Worm (Caenorhabditis elegans) whole organism, young adult: ENCODE data around the gene F28G4.4.
A peak's percentile ranks its signal among the peaks of the same experiment; 100 is the strongest.

Experiments used
- B0019.2 ChIP-seq: fragments of 200-800 bp; sonication (Bioruptor generic); conservative IDR thresholded peaks from 2 replicates; pipeline ENCODE4 v1.3.6; 2022; ENCODE audit warnings: missing genetic modification reagents, missing genetic modification characterization, missing compliant biosample characterization
- B0035.1 ChIP-seq: sonication (generic microtip); optimal IDR thresholded peaks from 2 replicates; lab custom pipeline; 2016; ENCODE audit warnings: missing genetic modification characterization, mild to moderate bottlenecking, missing compliant biosample characterization, missing genotype, missing genetic modification reagents
- B0336.3 ChIP-seq: fragments of 200-800 bp; sonication (Bioruptor generic); IDR thresholded peaks from 2 replicates; pipeline ENCODE4 v1.3.6; 2022; ENCODE audit warnings: missing genetic modification characterization, missing compliant biosample characterization
- C06A6.2 ChIP-seq: fragments of 200-800 bp; sonication (Bioruptor generic); conservative IDR thresholded peaks from 2 replicates; pipeline ENCODE4 v1.3.6; 2022; ENCODE audit warnings: missing genetic modification characterization, missing compliant biosample characterization
- F55B11.4 ChIP-seq: sonication (generic microtip); optimal IDR thresholded peaks from 2 replicates; lab custom pipeline; 2016; ENCODE audit warnings: missing compliant biosample characterization, missing genetic modification characterization, borderline replicate concordance; ENCODE audit not compliant: insufficient read depth
- Y53F4B.3 ChIP-seq: fragments of 200-800 bp; sonication (Bioruptor generic); IDR thresholded peaks from 2 replicates; pipeline ENCODE4 v1.3.6; 2022; ENCODE audit warnings: missing genetic modification reagents, missing genetic modification characterization, missing compliant biosample characterization
- Y79H2A.3 ChIP-seq: fragments of 200-800 bp; sonication (Bioruptor generic); conservative IDR thresholded peaks from 2 replicates; pipeline ENCODE4 v1.3.6; 2022; ENCODE audit warnings: missing genetic modification reagents, missing genetic modification characterization, missing compliant biosample characterization
- ZK185.1 ChIP-seq: sonication (generic microtip); optimal IDR thresholded peaks from 2 replicates; lab custom pipeline; 2016; ENCODE audit warnings: mild to moderate bottlenecking, missing genetic modification characterization, missing compliant biosample characterization; ENCODE audit not compliant: poor library complexity, severe bottlenecking
- ama-1 ChIP-seq, 3 experiments: fragments of 150-350 bp in 1 of 3; sonication (generic microtip) in 2 of 3; optimal IDR thresholded peaks; 2 replicates each; lab custom pipeline; 2014 to 2018; ENCODE audit warnings: missing biosample characterization in 2 of 3, missing genetic modification characterization in 2 of 3, missing genetic modification reagents in 2 of 3
- aptf-2 ChIP-seq: fragments of 200-800 bp; sonication (Bioruptor generic); conservative IDR thresholded peaks from 2 replicates; pipeline ENCODE4 v1.3.6; 2022; ENCODE audit warnings: missing genetic modification reagents, missing genetic modification characterization, missing compliant biosample characterization
- attf-6 ChIP-seq: fragments of 200-800 bp; sonication (Bioruptor generic); IDR thresholded peaks from 2 replicates; pipeline ENCODE4 v1.3.6; 2022; ENCODE audit warnings: missing genetic modification reagents, missing genetic modification characterization, missing compliant biosample characterization
- cebp-1 ChIP-seq, 2 experiments: fragments of 200-800 bp in 1 of 2; sonication (Bioruptor generic) in 1 of 2; sonication (generic microtip) in 1 of 2; IDR thresholded peaks in 1 of 2; optimal IDR thresholded peaks in 1 of 2; 2 replicates each; pipeline versions ENCODE4 v1.3.6 to Lab custom; 2017 to 2022; ENCODE audit warnings: missing compliant biosample characterization in 2 of 2, missing genetic modification characterization in 2 of 2, mild to moderate bottlenecking in 1 of 2, missing genetic modification reagents in 1 of 2, moderate library complexity in 1 of 2
- ceh-40 ChIP-seq: fragments of 200-800 bp; sonication (Bioruptor generic); IDR thresholded peaks from 2 replicates; pipeline ENCODE4 v1.3.6; 2022; ENCODE audit warnings: missing genetic modification characterization, missing compliant biosample characterization
- ceh-58 ChIP-seq: fragments of 200-800 bp; sonication (Bioruptor generic); IDR thresholded peaks from 2 replicates; pipeline ENCODE4 v1.3.6; 2022; ENCODE audit warnings: missing genetic modification characterization, missing compliant biosample characterization
- chd-7 ChIP-seq: sonication (generic microtip); optimal IDR thresholded peaks from 2 replicates; lab custom pipeline; 2016; ENCODE audit warnings: mild to moderate bottlenecking, missing genetic modification characterization, moderate library complexity, missing compliant biosample characterization
- egl-18 ChIP-seq: fragments of 200-800 bp; sonication (Bioruptor generic); IDR thresholded peaks from 2 replicates; pipeline ENCODE4 v1.3.6; 2022; ENCODE audit warnings: missing genetic modification reagents, missing genetic modification characterization, missing compliant biosample characterization
- egl-44 ChIP-seq: fragments of 200-800 bp; sonication (Bioruptor generic); IDR thresholded peaks from 2 replicates; pipeline ENCODE4 v1.3.6; 2022; ENCODE audit warnings: missing genetic modification reagents, missing genetic modification characterization, missing compliant biosample characterization
- egrh-3 ChIP-seq: fragments of 200-800 bp; sonication (Bioruptor generic); IDR thresholded peaks from 2 replicates; pipeline ENCODE4 v1.3.6; 2022; ENCODE audit warnings: missing genetic modification reagents, missing genetic modification characterization, missing compliant biosample characterization
- ets-4 ChIP-seq: fragments of 200-800 bp; sonication (Bioruptor generic); optimal IDR thresholded peaks from 2 replicates; lab custom pipeline; 2018; ENCODE audit warnings: mild to moderate bottlenecking, missing genetic modification characterization, missing compliant biosample characterization
- fkh-3 ChIP-seq: sonication (generic microtip); optimal IDR thresholded peaks from 2 replicates; lab custom pipeline; 2016; ENCODE audit warnings: mild to moderate bottlenecking, missing genetic modification characterization, missing compliant biosample characterization
- him-1 ChIP-seq: sonication (generic microtip); optimal IDR thresholded peaks from 2 replicates; lab custom pipeline; 2016; ENCODE audit warnings: missing genotype, missing genetic modification reagents, missing genetic modification characterization, missing compliant biosample characterization
- hmg-1.2 ChIP-seq: fragments of 200-800 bp; sonication (Bioruptor generic); IDR thresholded peaks from 2 replicates; pipeline ENCODE4 v1.3.6; 2022; ENCODE audit warnings: missing genetic modification reagents, missing genetic modification characterization, missing compliant biosample characterization
- hrde-1 ChIP-seq: sonication (generic microtip); optimal IDR thresholded peaks from 2 replicates; lab custom pipeline; 2016; ENCODE audit warnings: missing genetic modification characterization, mild to moderate bottlenecking, missing compliant biosample characterization, moderate library complexity, missing genotype, missing genetic modification reagents, borderline replicate concordance
- hsf-1 ChIP-seq: fragments of 200-800 bp; sonication (Bioruptor generic); IDR thresholded peaks from 2 replicates; pipeline ENCODE4 v1.3.6; 2022; ENCODE audit warnings: missing genetic modification reagents, missing genetic modification characterization, missing compliant biosample characterization
- lag-1 ChIP-seq: fragments of 200-800 bp; sonication (Bioruptor generic); IDR thresholded peaks from 2 replicates; pipeline ENCODE4 v1.3.6; 2022; ENCODE audit warnings: missing genetic modification reagents, missing genetic modification characterization, missing compliant biosample characterization
- lin-35 ChIP-seq, 3 experiments: fragments of 150-350 bp in 2 of 3; sonication (generic microtip) in 1 of 3; optimal IDR thresholded peaks; 2 replicates each; lab custom pipeline; 2014 to 2018; ENCODE audit warnings: missing biosample characterization in 3 of 3, missing genetic modification characterization in 3 of 3, missing genetic modification reagents in 3 of 3
- lin-54 ChIP-seq: fragments of 200-800 bp; sonication (Bioruptor generic); optimal IDR thresholded peaks from 2 replicates; lab custom pipeline; 2018; ENCODE audit warnings: mild to moderate bottlenecking, missing genetic modification characterization, missing compliant biosample characterization
- madf-3 ChIP-seq: fragments of 200-800 bp; sonication (Bioruptor generic); IDR thresholded peaks from 2 replicates; pipeline ENCODE4 v1.3.6; 2022; ENCODE audit warnings: missing genetic modification reagents, missing genetic modification characterization, missing compliant biosample characterization
- madf-6 ChIP-seq: fragments of 200-800 bp; sonication (Bioruptor generic); IDR thresholded peaks from 2 replicates; pipeline ENCODE4 v1.3.6; 2022; ENCODE audit warnings: missing genetic modification reagents, missing genetic modification characterization, missing compliant biosample characterization
- madf-8 ChIP-seq: fragments of 200-800 bp; sonication (Bioruptor generic); conservative IDR thresholded peaks from 2 replicates; pipeline ENCODE4 v1.3.6; 2022; ENCODE audit warnings: missing genetic modification reagents, missing genetic modification characterization, missing compliant biosample characterization
- nfya-2 ChIP-seq: fragments of 200-800 bp; sonication (Bioruptor generic); IDR thresholded peaks from 2 replicates; pipeline ENCODE4 v1.3.6; 2022; ENCODE audit warnings: missing genetic modification reagents, missing genetic modification characterization, missing compliant biosample characterization
- nfyb-1 ChIP-seq: fragments of 200-800 bp; sonication (Bioruptor generic); IDR thresholded peaks from 2 replicates; pipeline ENCODE4 v1.3.6; 2022; ENCODE audit warnings: missing genetic modification reagents, missing genetic modification characterization, missing compliant biosample characterization
- nhr-80 ChIP-seq: sonication (generic microtip); optimal IDR thresholded peaks from 2 replicates; lab custom pipeline; 2016; ENCODE audit warnings: missing genetic modification characterization, missing compliant biosample characterization
- rpc-1 ChIP-seq, 2 experiments: fragments of 150-350 bp in 1 of 2; sonication (generic microtip) in 1 of 2; optimal IDR thresholded peaks; 2 replicates each; lab custom pipeline; 2014 to 2018; ENCODE audit warnings: missing biosample characterization in 1 of 2, missing genetic modification characterization in 1 of 2, missing genetic modification reagents in 1 of 2, missing genotype in 1 of 2
- snpc-4 ChIP-seq, 5 experiments: fragments of 150-350 bp in 1 of 5; sonication (generic microtip) in 4 of 5; optimal IDR thresholded peaks; 2 replicates each; lab custom pipeline; 2014 to 2018; ENCODE audit warnings: missing genetic modification characterization in 5 of 5, missing biosample characterization in 3 of 5, antibody characterized with exemption in 2 of 5, mild to moderate bottlenecking in 2 of 5, missing compliant biosample characterization in 2 of 5, missing genotype in 2 of 5, moderate library complexity in 2 of 5, missing genetic modification reagents in 1 of 5
- somi-1 ChIP-seq: fragments of 200-800 bp; sonication (Bioruptor generic); optimal IDR thresholded peaks from 2 replicates; lab custom pipeline; 2018; ENCODE audit warnings: mild to moderate bottlenecking, missing genetic modification characterization, missing compliant biosample characterization
- tbx-9 ChIP-seq: sonication (generic microtip); optimal IDR thresholded peaks from 2 replicates; lab custom pipeline; 2016; ENCODE audit warnings: borderline replicate concordance, missing genetic modification characterization, inconsistent platforms, missing compliant biosample characterization
- unc-62 ChIP-seq: fragments of 150-350 bp; optimal IDR thresholded peaks from 2 replicates; lab custom pipeline; 2014; ENCODE audit warnings: missing biosample characterization, missing genetic modification reagents, missing genetic modification characterization
- ztf-22 ChIP-seq: fragments of 200-800 bp; sonication (Bioruptor generic); optimal IDR thresholded peaks from 2 replicates; lab custom pipeline; 2018; ENCODE audit warnings: mild to moderate bottlenecking, missing genetic modification characterization, moderate library complexity, missing compliant biosample characterization
- ztf-25 ChIP-seq: fragments of 200-800 bp; sonication (Bioruptor generic); IDR thresholded peaks from 2 replicates; pipeline ENCODE4 v1.3.6; 2022; ENCODE audit warnings: missing genetic modification reagents, missing genetic modification characterization, missing compliant biosample characterization

The F28G4.4 gene

DNA sequence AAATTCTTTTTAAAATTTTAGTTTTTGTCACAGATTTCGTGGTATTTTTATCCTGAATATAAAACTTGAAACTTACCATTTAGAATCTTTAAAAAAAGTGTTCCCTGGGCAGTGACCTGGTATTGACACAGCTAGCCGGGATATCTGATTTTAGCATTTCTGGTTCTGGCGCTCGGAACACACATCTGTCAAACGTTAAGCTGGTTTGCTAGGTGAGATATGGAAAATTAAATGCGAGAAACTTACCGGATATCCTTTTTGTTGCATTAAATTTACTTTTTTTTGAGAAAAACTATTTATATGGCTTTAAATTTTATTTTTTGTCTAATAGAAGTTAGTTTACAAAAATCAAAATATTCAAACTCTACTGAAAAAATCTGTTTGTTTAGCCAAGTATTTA, at the start of gene F28G4.4:
Gene F28G4.4, minus strand, starts transcription at position 101 of the 400 bp plus-strand sequence.
- no peak for TF ChIP-seq egl-18
- no peak for TF ChIP-seq nhr-80
- no peak for TF ChIP-seq chd-7 (tag; lab: Kevin White, UChicago)
- TF ChIP-seq cebp-1 (GFP tag; IDR thresholded peaks at IDR 0.05; lab: Robert Waterston, UW): no peak
- TF ChIP-seq cebp-1 (tag; optimal IDR thresholded peaks at IDR 0.05; lab: Kevin White, UChicago): no peak
- no peak for TF ChIP-seq madf-3 (GFP tag; lab: Robert Waterston, UW)
- no peak for TF ChIP-seq ztf-25 (GFP tag; lab: Robert Waterston, UW)
- TF ChIP-seq, all 124 proteins: peak for 0

DNA sequence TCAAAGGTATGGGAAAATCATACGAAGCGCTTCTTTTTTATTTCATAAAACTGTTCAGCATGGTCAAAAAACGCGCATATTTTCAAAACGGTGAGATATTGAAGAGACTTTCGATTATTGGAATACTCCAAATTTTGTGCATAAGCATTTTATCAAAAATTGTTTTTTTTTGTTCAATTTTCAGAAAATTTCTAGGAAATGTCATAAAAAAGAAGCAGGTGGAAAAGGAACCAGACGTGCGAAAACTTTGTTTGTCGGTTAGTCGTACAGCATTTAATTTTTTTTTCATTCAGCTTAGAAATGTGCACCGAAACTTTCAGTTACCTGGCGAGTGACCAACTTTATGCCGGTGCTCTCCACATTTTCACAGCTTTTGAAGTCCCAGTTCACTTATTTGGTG, 47.7 kb upstream of the F28G4.4 start, which contains the start of gene srh-167:
Gene srh-167, plus strand, starts transcription at position 301 of the 400 bp plus-strand sequence.
- TF ChIP-seq rpc-1 (optimal IDR thresholded peaks at IDR 0.05; lab: Kevin White, UChicago) (no peak), rpc-1 (tag; optimal IDR thresholded peaks at IDR 0.05; lab: Kevin White, UChicago) (no peak), nfyb-1 (GFP tag; lab: Robert Waterston, UW) (no peak), ets-4 (no peak), snpc-4 (GFP tag; optimal IDR thresholded peaks at IDR 0.05; lab: Kevin White, UChicago) (no peak), snpc-4 (tag; optimal IDR thresholded peaks at IDR 0.05; lab: Kevin White, UChicago) (no peak), aptf-2 (GFP tag; lab: Robert Waterston, UW) (no peak), madf-6 (GFP tag; lab: Robert Waterston, UW) (no peak), C06A6.2 (GFP tag; lab: Robert Waterston, UW) (no peak), ceh-40 (GFP tag; lab: Robert Waterston, UW) (no peak), attf-6 (GFP tag; lab: Robert Waterston, UW) (no peak), him-1 (no peak)

ce11 chrV:16328849-16329248, 43.2 kb upstream of the F28G4.4 start, which contains the start of gene F57G8.7:
F57G8.7 (plus strand) TSS chrV:16329149.
- TF ChIP-seq ztf-22 (GFP tag; lab: Kevin White, UChicago): no peak
- no peak for TF ChIP-seq lin-54 (GFP tag; lab: Kevin White, UChicago)
- TF ChIP-seq fkh-3 (tag; lab: Kevin White, UChicago): no peak
- no peak for TF ChIP-seq tbx-9
- no peak for TF ChIP-seq B0035.1 (tag; lab: Kevin White, UChicago)
- TF ChIP-seq madf-8 (GFP tag; lab: Robert Waterston, UW): no peak
- TF ChIP-seq attf-6 (GFP tag; lab: Robert Waterston, UW): no peak
- TF ChIP-seq, all 124 proteins: peak for 0

DNA sequence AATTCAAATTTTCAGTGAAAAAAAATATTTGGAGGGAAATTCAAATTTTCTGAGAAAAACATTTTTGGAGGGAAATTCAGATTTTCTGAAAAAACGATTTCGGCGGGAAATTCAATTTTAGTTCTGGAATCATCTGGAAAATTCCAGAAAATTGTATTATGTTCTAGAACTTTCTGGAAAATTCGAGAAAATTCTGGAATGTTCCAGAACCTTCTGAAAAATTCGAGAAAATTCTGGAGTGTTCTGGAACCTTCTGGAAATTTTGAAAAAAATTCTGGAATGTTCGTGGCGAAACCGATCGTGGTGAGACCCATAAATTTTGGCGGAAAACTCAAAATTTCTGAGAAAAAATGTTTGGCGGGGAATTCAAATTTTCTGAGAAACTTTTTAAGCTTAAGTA, 36.5 kb upstream of the F28G4.4 start:
- TF ChIP-seq somi-1 (GFP tag; lab: Kevin White, UChicago) (no peak), hsf-1 (peak; percentile 91)
- TF ChIP-seq, all 124 proteins: peak for 1

ce11 chrV:16317244-16317643, 31.6 kb upstream of the F28G4.4 start, which contains the start of gene srh-180:
srh-180 (plus strand) TSS chrV:16317544.
- TF ChIP-seq B0019.2 (GFP tag; lab: Robert Waterston, UW) (no peak), ceh-58 (GFP tag; lab: Robert Waterston, UW) (no peak), unc-62 (GFP tag; lab: Kevin White, UChicago) (no peak), egl-44 (GFP tag; lab: Robert Waterston, UW) (no peak), lag-1 (GFP tag; lab: Robert Waterston, UW) (no peak), somi-1 (GFP tag; lab: Kevin White, UChicago) (no peak), egrh-3 (GFP tag; lab: Robert Waterston, UW) (no peak), ZK185.1 (no peak), snpc-4 (GFP tag; optimal IDR thresholded peaks at IDR 0.05; lab: Kevin White, UChicago) (no peak), snpc-4 (tag; optimal IDR thresholded peaks at IDR 0.05; lab: Kevin White, UChicago) (no peak), hrde-1 (tag; lab: Kevin White, UChicago) (no peak), F55B11.4 (tag; lab: Kevin White, UChicago) (no peak), hmg-1.2 (no peak), Y79H2A.3 (GFP tag; lab: Robert Waterston, UW) (no peak), B0336.3 (GFP tag; lab: Robert Waterston, UW) (no peak), Y53F4B.3 (GFP tag; lab: Robert Waterston, UW) (no peak), nfya-2 (GFP tag; lab: Robert Waterston, UW) (no peak), ama-1 (optimal IDR thresholded peaks at IDR 0.05; lab: Kevin White, UChicago) (no peak), ama-1 (GFP tag; optimal IDR thresholded peaks at IDR 0.05; lab: Kevin White, UChicago) (no peak), lin-35 (GFP tag; optimal IDR thresholded peaks at IDR 0.05; lab: Kevin White, UChicago) (no peak)
